Fruit fly (Drosophila melanogaster) whole organism, embryonic: ENCODE data around the gene CG5969.
A peak's percentile ranks its signal among the peaks of the same experiment; 100 is the strongest.

ENCODE experiments used
- Antp ChIP-seq: fragments of 200-800 bp; sonication (Bioruptor generic); optimal IDR thresholded peaks from 3 replicates; lab custom pipeline; 2016; ENCODE audit warnings: missing biosample characterization, missing genetic modification characterization
- CG11085 ChIP-seq: fragments of 200-800 bp; sonication (Bioruptor generic); IDR thresholded peaks from 2 replicates; pipeline ENCODE4 v1.3.6; 2022; ENCODE audit warnings: missing biosample characterization, missing genetic modification characterization
- CG15601 ChIP-seq: fragments of 200-800 bp; sonication (Bioruptor generic); optimal IDR thresholded peaks from 3 replicates; lab custom pipeline; 2019; ENCODE audit warnings: missing biosample characterization, mild to moderate bottlenecking, missing genetic modification characterization, moderate library complexity
- CG7271 ChIP-seq: fragments of 200-800 bp; sonication (Bioruptor generic); optimal IDR thresholded peaks from 2 replicates; lab custom pipeline; 2018; ENCODE audit warnings: missing biosample characterization, mild to moderate bottlenecking, missing genetic modification characterization, moderate library complexity
- CG8765 ChIP-seq: fragments of 200-800 bp; sonication (Bioruptor generic); IDR thresholded peaks from 2 replicates; pipeline ENCODE4 v1.3.6; 2022; ENCODE audit warnings: missing biosample characterization, missing genetic modification characterization
- Dad ChIP-seq: fragments of 200-800 bp; sonication (Bioruptor generic); optimal IDR thresholded peaks from 3 replicates; lab custom pipeline; 2016; ENCODE audit warnings: missing biosample characterization, missing genetic modification characterization
- Deaf1 ChIP-seq: fragments of 200-800 bp; optimal IDR thresholded peaks from 3 replicates; lab custom pipeline; 2019; ENCODE audit warnings: missing biosample characterization, mild to moderate bottlenecking, missing genetic modification characterization, moderate library complexity
- bbx ChIP-seq: fragments of 200-800 bp; sonication (Bioruptor generic); IDR thresholded peaks from 2 replicates; pipeline ENCODE4 v1.3.6; 2022; ENCODE audit warnings: missing biosample characterization, missing genetic modification characterization; ENCODE audit not compliant: partially characterized antibody
- gce ChIP-seq: fragments of 200-800 bp; sonication (Bioruptor generic); IDR thresholded peaks from 3 replicates; pipeline ENCODE4 v1.3.6; 2022; ENCODE audit warnings: missing biosample characterization, missing genetic modification characterization
- her ChIP-seq: fragments of 200-800 bp; sonication (Bioruptor generic); optimal IDR thresholded peaks from 2 replicates; lab custom pipeline; 2016; ENCODE audit warnings: missing biosample characterization, missing genetic modification characterization
- phol ChIP-seq: fragments of 200-800 bp; sonication (Bioruptor generic); optimal IDR thresholded peaks from 3 replicates; lab custom pipeline; 2018; ENCODE audit warnings: missing biosample characterization, mild to moderate bottlenecking, missing genetic modification characterization, moderate library complexity
- psq ChIP-seq: fragments of 200-800 bp; sonication (Bioruptor generic); optimal IDR thresholded peaks from 2 replicates; lab custom pipeline; 2017; ENCODE audit warnings: missing biosample characterization, missing genetic modification characterization

DNA sequence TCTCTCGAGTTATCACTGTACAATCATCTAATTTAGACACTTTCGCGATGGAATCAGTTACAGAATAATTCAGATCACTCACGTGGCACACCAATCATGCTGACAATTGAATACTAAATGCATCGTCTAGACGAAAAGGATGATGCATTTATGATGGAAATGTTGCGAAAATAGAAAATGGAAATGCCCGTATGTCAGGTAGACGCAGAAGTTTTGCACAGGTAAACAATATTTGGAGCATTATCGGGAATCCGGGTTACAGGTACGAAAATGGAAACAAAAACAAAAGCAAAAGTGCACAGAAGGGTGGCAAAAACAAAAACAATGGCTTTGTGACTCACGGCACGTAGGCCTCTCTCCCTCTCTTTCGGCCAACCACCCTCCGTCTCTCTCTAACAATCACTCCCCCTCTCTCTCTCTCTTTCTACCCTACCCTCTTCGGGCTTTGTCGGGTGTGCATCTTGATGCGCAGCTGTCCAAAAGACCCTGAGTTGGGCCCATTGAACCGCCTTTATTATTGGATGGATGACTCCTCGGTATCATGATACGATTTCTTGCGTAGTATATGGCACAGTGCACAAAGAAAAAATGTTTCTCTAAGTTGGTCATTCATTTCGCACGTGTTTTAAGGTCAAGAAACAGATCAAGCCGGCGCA lies 43.7 kb downstream of the CG5969 start:
- TF ChIP-seq her (GFP tag; lab: Kevin White, UChicago) (no peak), CG8765 (GFP tag; lab: Robert Waterston, UW) (no peak), CG15601 (no peak), Deaf1 (tag; lab: Kevin White, UChicago) (peak; percentile 77), Dad (GFP tag; lab: Kevin White, UChicago) (no peak), psq (GFP tag; lab: Kevin White, UChicago) (no peak), CG11085 (GFP tag; lab: Robert Waterston, UW) (no peak), gce (GFP tag; lab: Robert Waterston, UW) (no peak), Antp (no peak), CG7271 (tag; lab: Kevin White, UChicago) (no peak), bbx (GFP tag; lab: Robert Waterston, UW) (no peak; the same call in 1 of the 2 replicates), phol (tag; lab: Kevin White, UChicago) (no peak)
